Fruit fly (Drosophila melanogaster) whole organism, embryonic: ENCODE results near the gene vir-1.

Experiments
- Ada2b ChIP-seq: fragments of 200-800 bp; sonication (Bioruptor generic); IDR thresholded peaks from 2 replicates; pipeline ENCODE4 v1.3.6; 2022; ENCODE audit warnings: missing biosample characterization, missing genetic modification characterization
- Atf6 ChIP-seq: fragments of 200-800 bp; sonication (Bioruptor generic); IDR thresholded peaks from 2 replicates; pipeline ENCODE4 v1.3.6; 2022; ENCODE audit warnings: missing biosample characterization, missing genetic modification characterization
- B-H1 ChIP-seq: fragments of 200-800 bp; sonication (Bioruptor generic); IDR thresholded peaks from 3 replicates; pipeline ENCODE4 v1.3.6; 2022; ENCODE audit warnings: missing biosample characterization, missing genetic modification characterization
- Bteb2 ChIP-seq: fragments of 200-800 bp; sonication (Bioruptor generic); optimal IDR thresholded peaks from 2 replicates; lab custom pipeline; 2016; ENCODE audit warnings: missing biosample characterization, missing genetic modification characterization
- CG10267 ChIP-seq: fragments of 200-800 bp; sonication (Bioruptor generic); optimal IDR thresholded peaks from 2 replicates; lab custom pipeline; 2018; ENCODE audit warnings: missing biosample characterization, mild to moderate bottlenecking, missing genetic modification characterization, moderate library complexity
- CG11723 ChIP-seq: fragments of 200-800 bp; sonication (Bioruptor generic); optimal IDR thresholded peaks from 2 replicates; lab custom pipeline; 2017; ENCODE audit warnings: missing biosample characterization, mild to moderate bottlenecking, missing genetic modification characterization
- CG12155 ChIP-seq: fragments of 200-800 bp; sonication (Bioruptor generic); optimal IDR thresholded peaks from 3 replicates; lab custom pipeline; 2016; ENCODE audit warnings: missing biosample characterization, missing genetic modification characterization
- CG12391 ChIP-seq: fragments of 200-800 bp; sonication (Bioruptor generic); optimal IDR thresholded peaks from 3 replicates; lab custom pipeline; 2018; ENCODE audit warnings: missing biosample characterization, mild to moderate bottlenecking, missing genetic modification characterization, moderate library complexity
- CG12769 ChIP-seq: fragments of 200-800 bp; sonication (Bioruptor generic); optimal IDR thresholded peaks from 2 replicates; lab custom pipeline; 2019; ENCODE audit warnings: missing biosample characterization, mild to moderate bottlenecking, missing genetic modification characterization, moderate library complexity
- CG13296 ChIP-seq: fragments of 200-800 bp; sonication (Bioruptor generic); optimal IDR thresholded peaks from 3 replicates; lab custom pipeline; 2018; ENCODE audit warnings: missing biosample characterization, mild to moderate bottlenecking, missing genetic modification characterization
- CG13775 ChIP-seq: fragments of 200-800 bp; sonication (Bioruptor generic); optimal IDR thresholded peaks from 3 replicates; lab custom pipeline; 2017; ENCODE audit warnings: missing biosample characterization, mild to moderate bottlenecking, missing genetic modification characterization
- CG14441 ChIP-seq: fragments of 200-800 bp; sonication (Bioruptor generic); IDR thresholded peaks from 2 replicates; pipeline ENCODE4 v1.3.6; 2022; ENCODE audit warnings: missing biosample characterization, missing genetic modification characterization
- CG18011 ChIP-seq: fragments of 200-800 bp; sonication (Bioruptor generic); optimal IDR thresholded peaks from 2 replicates; lab custom pipeline; 2017; ENCODE audit warnings: missing biosample characterization, missing genetic modification characterization, mild to moderate bottlenecking, moderate library complexity, missing genotype
- CG1832 ChIP-seq: fragments of 200-800 bp; sonication (Bioruptor generic); optimal IDR thresholded peaks from 2 replicates; lab custom pipeline; 2017; ENCODE audit warnings: missing biosample characterization, mild to moderate bottlenecking, missing genetic modification characterization, inconsistent platforms
- CG18476 ChIP-seq: fragments of 200-800 bp; sonication (Bioruptor generic); optimal IDR thresholded peaks from 2 replicates; lab custom pipeline; 2016; ENCODE audit warnings: missing biosample characterization, mild to moderate bottlenecking, missing genetic modification characterization
- CG2678 ChIP-seq: fragments of 200-800 bp; sonication (Bioruptor generic); optimal IDR thresholded peaks from 3 replicates; lab custom pipeline; 2019; ENCODE audit warnings: missing biosample characterization, mild to moderate bottlenecking, missing genetic modification characterization, moderate library complexity
- CG3281 ChIP-seq: fragments of 200-800 bp; sonication (Bioruptor generic); optimal IDR thresholded peaks from 3 replicates; lab custom pipeline; 2017; ENCODE audit warnings: missing biosample characterization, mild to moderate bottlenecking, missing genetic modification characterization
- CG3407 ChIP-seq: fragments of 200-800 bp; sonication (Bioruptor generic); optimal IDR thresholded peaks from 2 replicates; lab custom pipeline; 2018; ENCODE audit warnings: missing biosample characterization, mild to moderate bottlenecking, missing genetic modification characterization
- CG3847 ChIP-seq: fragments of 200-800 bp; sonication (Bioruptor generic); IDR thresholded peaks from 2 replicates; pipeline ENCODE4 v1.3.6; 2022; ENCODE audit warnings: missing biosample characterization, missing genetic modification characterization
- CG7556 ChIP-seq: fragments of 200-800 bp; sonication (Bioruptor generic); optimal IDR thresholded peaks from 2 replicates; lab custom pipeline; 2017; ENCODE audit warnings: missing biosample characterization, mild to moderate bottlenecking, missing genetic modification characterization
- CG8290 ChIP-seq, 3 experiments: fragments of 200-800 bp; sonication (Bioruptor generic); optimal IDR thresholded peaks; 2 replicates each; lab custom pipeline; 2016 to 2019; ENCODE audit warnings: missing biosample characterization in 3 of 3, missing genetic modification characterization in 3 of 3, mild to moderate bottlenecking in 2 of 3, moderate library complexity in 1 of 3
- CHES-1-like ChIP-seq: fragments of 200-800 bp; sonication (Bioruptor generic); optimal IDR thresholded peaks from 2 replicates; lab custom pipeline; 2016; ENCODE audit warnings: missing biosample characterization, missing genetic modification characterization
- D19A ChIP-seq: fragments of 200-800 bp; optimal IDR thresholded peaks from 3 replicates; lab custom pipeline; 2019; ENCODE audit warnings: missing biosample characterization, mild to moderate bottlenecking, missing genetic modification characterization, moderate library complexity
- ERR ChIP-seq: fragments of 200-800 bp; sonication (Bioruptor generic); optimal IDR thresholded peaks from 2 replicates; lab custom pipeline; 2016; ENCODE audit warnings: missing biosample characterization, missing genetic modification characterization
- Hand ChIP-seq: fragments of 200-800 bp; sonication (Bioruptor generic); optimal IDR thresholded peaks from 2 replicates; lab custom pipeline; 2017; ENCODE audit warnings: mild to moderate bottlenecking, missing biosample characterization, missing genetic modification reagents, missing genetic modification characterization
- Hr51 ChIP-seq, 2 experiments: fragments of 200-800 bp; sonication (Bioruptor generic); optimal IDR thresholded peaks; 2 replicates in 1 of 2; 3 replicates in 1 of 2; lab custom pipeline; 2016 to 2018; ENCODE audit warnings: missing biosample characterization in 2 of 2, missing genetic modification characterization in 2 of 2, mild to moderate bottlenecking in 1 of 2, moderate library complexity in 1 of 2
- Myb ChIP-seq: fragments of 200-800 bp; sonication (Bioruptor generic); optimal IDR thresholded peaks from 2 replicates; lab custom pipeline; 2016; ENCODE audit warnings: missing biosample characterization, missing genetic modification characterization
- Nf-YC ChIP-seq: fragments of 200-800 bp; optimal IDR thresholded peaks from 3 replicates; lab custom pipeline; 2019; ENCODE audit warnings: missing biosample characterization, mild to moderate bottlenecking, missing genetic modification characterization, moderate library complexity
- NfI ChIP-seq: fragments of 200-800 bp; sonication (Bioruptor generic); optimal IDR thresholded peaks from 3 replicates; lab custom pipeline; 2018; ENCODE audit warnings: missing biosample characterization, mild to moderate bottlenecking, missing genetic modification characterization, moderate library complexity
- Optix ChIP-seq: fragments of 200-800 bp; sonication (Bioruptor generic); IDR thresholded peaks from 3 replicates; pipeline ENCODE4 v1.3.6; 2022; ENCODE audit warnings: missing biosample characterization, missing genetic modification characterization
- Sox102F ChIP-seq: fragments of 200-800 bp; sonication (Bioruptor generic); optimal IDR thresholded peaks from 2 replicates; lab custom pipeline; 2018; ENCODE audit warnings: missing biosample characterization, mild to moderate bottlenecking, missing genetic modification characterization, moderate library complexity
- al ChIP-seq: fragments of 200-800 bp; sonication (Bioruptor generic); IDR thresholded peaks from 2 replicates; pipeline ENCODE4 v1.3.6; 2022; ENCODE audit warnings: missing biosample characterization, missing genetic modification characterization
- bcd ChIP-seq: fragments of 200-800 bp; sonication (Bioruptor generic); optimal IDR thresholded peaks from 2 replicates; lab custom pipeline; 2017; ENCODE audit warnings: missing biosample characterization, mild to moderate bottlenecking, missing genetic modification characterization
- btn ChIP-seq: fragments of 200-800 bp; sonication (Bioruptor generic); optimal IDR thresholded peaks from 2 replicates; lab custom pipeline; 2016; ENCODE audit warnings: missing biosample characterization, missing genetic modification characterization
- chn ChIP-seq: fragments of 200-800 bp; sonication (Bioruptor generic); optimal IDR thresholded peaks from 2 replicates; lab custom pipeline; 2016; ENCODE audit warnings: missing biosample characterization, missing genetic modification characterization
- ci ChIP-seq: fragments of 200-800 bp; sonication (Bioruptor generic); IDR thresholded peaks from 3 replicates; pipeline ENCODE4 v1.3.6; 2022; ENCODE audit warnings: missing biosample characterization, missing genetic modification characterization
- crc ChIP-seq: fragments of 200-800 bp; sonication (Bioruptor generic); optimal IDR thresholded peaks from 2 replicates; lab custom pipeline; 2016; ENCODE audit warnings: missing biosample characterization, missing genetic modification characterization
- dm ChIP-seq: fragments of 200-800 bp; sonication (Bioruptor generic); optimal IDR thresholded peaks from 3 replicates; lab custom pipeline; 2016; ENCODE audit warnings: missing biosample characterization, missing genetic modification characterization
- dpn ChIP-seq, 2 experiments: fragments of 200-800 bp; sonication (Bioruptor generic); optimal IDR thresholded peaks; 3 replicates each; lab custom pipeline; 2016; ENCODE audit warnings: missing biosample characterization in 2 of 2, missing genetic modification characterization in 2 of 2
- dysf ChIP-seq: fragments of 200-800 bp; sonication (Bioruptor generic); IDR thresholded peaks from 3 replicates; pipeline ENCODE4 v1.3.6; 2022; ENCODE audit warnings: missing biosample characterization, missing genetic modification characterization
- emc ChIP-seq: fragments of 200-800 bp; sonication (Bioruptor generic); optimal IDR thresholded peaks from 2 replicates; lab custom pipeline; 2016; ENCODE audit warnings: missing biosample characterization, missing genetic modification characterization
- fd3F ChIP-seq: fragments of 200-800 bp; sonication (Bioruptor generic); optimal IDR thresholded peaks from 2 replicates; lab custom pipeline; 2018; ENCODE audit warnings: missing biosample characterization, mild to moderate bottlenecking, missing genetic modification characterization, moderate library complexity
- gro ChIP-seq: fragments of 200-800 bp; sonication (Bioruptor generic); optimal IDR thresholded peaks from 2 replicates; lab custom pipeline; 2016; ENCODE audit warnings: missing biosample characterization, missing genetic modification characterization
- p53 ChIP-seq: fragments of 200-800 bp; sonication (Bioruptor generic); optimal IDR thresholded peaks from 2 replicates; lab custom pipeline; 2016; ENCODE audit warnings: missing biosample characterization, missing genetic modification characterization
- pzg ChIP-seq: fragments of 200-800 bp; sonication (Bioruptor generic); optimal IDR thresholded peaks from 3 replicates; lab custom pipeline; 2018; ENCODE audit warnings: missing biosample characterization, mild to moderate bottlenecking, missing genetic modification characterization, moderate library complexity
- row ChIP-seq: fragments of 200-800 bp; sonication (Bioruptor generic); IDR thresholded peaks from 3 replicates; pipeline ENCODE4 v1.3.6; 2022; ENCODE audit warnings: missing biosample characterization, missing genetic modification characterization
- shn ChIP-seq: fragments of 200-800 bp; sonication (Bioruptor generic); optimal IDR thresholded peaks from 3 replicates; lab custom pipeline; 2016; ENCODE audit warnings: missing biosample characterization, missing genetic modification characterization
- slbo ChIP-seq: fragments of 200-800 bp; sonication (Bioruptor generic); IDR thresholded peaks from 2 replicates; pipeline ENCODE4 v1.3.6; 2022; ENCODE audit warnings: missing biosample characterization, missing genetic modification characterization
- tap ChIP-seq: fragments of 200-800 bp; optimal IDR thresholded peaks from 3 replicates; lab custom pipeline; 2019; ENCODE audit warnings: missing biosample characterization, mild to moderate bottlenecking, missing genetic modification characterization, moderate library complexity
- vvl ChIP-seq: fragments of 200-800 bp; sonication (Bioruptor generic); IDR thresholded peaks from 2 replicates; pipeline ENCODE4 v1.3.6; 2022; ENCODE audit warnings: missing biosample characterization, missing genetic modification characterization

The vir-1 gene

DNA sequence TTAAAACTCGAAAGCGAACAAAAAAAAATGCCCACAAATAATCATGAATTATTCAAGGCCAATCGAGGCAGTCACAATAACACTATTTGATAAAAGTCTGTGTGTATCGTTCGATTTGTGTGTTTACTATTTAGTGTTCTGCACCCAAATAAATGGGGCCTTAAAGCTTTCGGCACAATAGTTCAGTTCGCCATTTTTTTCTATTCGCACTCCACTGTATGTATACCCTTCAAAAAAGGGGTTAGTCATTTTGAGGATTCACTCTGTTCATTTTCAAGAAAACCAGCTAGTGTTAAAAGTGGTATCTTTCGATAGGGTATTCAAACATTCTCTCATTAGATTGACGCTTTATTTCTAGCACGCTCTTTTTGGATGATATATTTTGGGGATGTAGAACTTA lies 44.4 kb upstream of the vir-1 start (continued):
- TF ChIP-seq CG3847 (GFP tag; lab: Robert Waterston, UW): peak; percentile 68
- TF ChIP-seq tap: no peak
- TF ChIP-seq CG7556 (GFP tag; lab: Kevin White, UChicago): peak; percentile 30
- peak; percentile 14 for TF ChIP-seq CG11723 (GFP tag; lab: Kevin White, UChicago)
- peak; percentile 39 to 52 for TF ChIP-seq dpn (GFP tag; optimal IDR thresholded peaks at IDR 0.05; lab: Kevin White, UChicago)
- peak; percentile 92 for TF ChIP-seq gro (GFP tag; lab: Kevin White, UChicago)
- TF ChIP-seq CG13775 (GFP tag; lab: Kevin White, UChicago): peak; percentile 40
- TF ChIP-seq Hr51 (GFP tag; optimal IDR thresholded peaks at IDR 0.05; lab: Kevin White, UChicago): peak; percentile 11 to 12
- peak; percentile 88 for TF ChIP-seq slbo (GFP tag; lab: Robert Waterston, UW)
- TF ChIP-seq D19A: peak; percentile 89
- peak; percentile 5 for TF ChIP-seq chn (GFP tag; lab: Kevin White, UChicago)
- peak; percentile 12 for TF ChIP-seq Sox102F (GFP tag; lab: Kevin White, UChicago)
- no peak for TF ChIP-seq pzg (GFP tag; lab: Kevin White, UChicago)
- 0 out of 2 replicates have a peak, but pooled peaks have one; percentile 6 for TF ChIP-seq Ada2b
- TF ChIP-seq fd3F (GFP tag; lab: Kevin White, UChicago): peak; percentile 56
- TF ChIP-seq CG3281 (GFP tag; lab: Kevin White, UChicago): peak; percentile 68
- no peak for TF ChIP-seq CG18476 (GFP tag; lab: Kevin White, UChicago)
- peak; percentile 63 for TF ChIP-seq CG2678
- TF ChIP-seq CG12391 (tag; lab: Kevin White, UChicago): peak; percentile 20
- peak; percentile 1 for TF ChIP-seq dm (GFP tag; lab: Kevin White, UChicago)
- TF ChIP-seq CG13296 (GFP tag; lab: Kevin White, UChicago): peak; percentile 55
- peak; percentile 81 for TF ChIP-seq al (GFP tag; lab: Robert Waterston, UW)
- peak; percentile 22 for TF ChIP-seq p53 (GFP tag; lab: Kevin White, UChicago)
- peak; percentile 67 for TF ChIP-seq CG12155 (GFP tag; lab: Kevin White, UChicago)
- no peak for TF ChIP-seq CG8290 (GFP tag; optimal IDR thresholded peaks at IDR 0.05; lab: Kevin White, UChicago)
- TF ChIP-seq CG8290 (tag; optimal IDR thresholded peaks at IDR 0.05; lab: Kevin White, UChicago): peak in 1 of 2 experiments; percentile 90
- no peak for TF ChIP-seq CG3407
- TF ChIP-seq Optix: 0 out of 3 replicates have a peak, but pooled peaks have one; percentile 28
- peak; percentile 68 for TF ChIP-seq vvl
- TF ChIP-seq Atf6 (GFP tag; lab: Robert Waterston, UW): peak; percentile 71
- TF ChIP-seq CHES-1-like: peak; percentile 40
- TF ChIP-seq ERR (GFP tag; lab: Kevin White, UChicago): peak; percentile 56
- no peak for TF ChIP-seq Nf-YC (tag; lab: Kevin White, UChicago)
- TF ChIP-seq CG12769 (tag; lab: Kevin White, UChicago): peak; percentile 84
- TF ChIP-seq shn (GFP tag; lab: Kevin White, UChicago): peak; percentile 58
- TF ChIP-seq CG10267 (tag; lab: Kevin White, UChicago): peak; percentile 4
- TF ChIP-seq CG14441 (GFP tag; lab: Robert Waterston, UW): peak; percentile 72
- peak; percentile 32 for TF ChIP-seq NfI (GFP tag; lab: Kevin White, UChicago)
- peak; percentile 62 for TF ChIP-seq CG18011 (GFP tag; lab: Kevin White, UChicago)
- TF ChIP-seq row (GFP tag; lab: Robert Waterston, UW): peak; percentile 77
- TF ChIP-seq crc (GFP tag; lab: Kevin White, UChicago): peak; percentile 16
- peak; percentile 41 for TF ChIP-seq Hand (GFP tag; lab: Kevin White, UChicago)
- TF ChIP-seq Bteb2 (GFP tag; lab: Kevin White, UChicago): peak; percentile 13
- no peak for TF ChIP-seq CG1832 (GFP tag; lab: Kevin White, UChicago)
- peak; percentile 33 for TF ChIP-seq emc (GFP tag; lab: Kevin White, UChicago)
- TF ChIP-seq Myb (GFP tag; lab: Kevin White, UChicago): peak; percentile 42
- TF ChIP-seq ci (GFP tag; lab: Robert Waterston, UW): no peak
- peak; percentile 60 for TF ChIP-seq bcd (GFP tag; lab: Kevin White, UChicago)
- TF ChIP-seq B-H1 (GFP tag; lab: Robert Waterston, UW): peak; percentile 19; the same call in 1 of the 3 replicates
- TF ChIP-seq btn: no peak
- peak; percentile 70; the same call in 2 of the 3 replicates for TF ChIP-seq dysf (GFP tag; lab: Robert Waterston, UW)
